Worm (Caenorhabditis elegans) whole organism, L4 larva: ENCODE data around the gene cox-10.

ENCODE experiments used
- ces-1 ChIP-seq: fragments of 150-350 bp; sonication (generic microtip); optimal IDR thresholded peaks from 4 replicates; lab custom pipeline; 2014; ENCODE audit warnings: missing biosample characterization, missing genetic modification reagents, missing genetic modification characterization
- nhr-76 ChIP-seq: fragments of 150-350 bp; optimal IDR thresholded peaks from 2 replicates; lab custom pipeline; 2014; ENCODE audit warnings: missing biosample characterization, missing genetic modification characterization
- pqm-1 ChIP-seq: sonication (generic microtip); optimal IDR thresholded peaks from 2 replicates; lab custom pipeline; 2017; ENCODE audit warnings: missing biosample characterization, missing genetic modification characterization
- snpc-4 ChIP-seq: fragments of 150-350 bp; optimal IDR thresholded peaks from 2 replicates; lab custom pipeline; 2014; ENCODE audit warnings: missing biosample characterization, missing genetic modification characterization
- zip-11 ChIP-seq: fragments of 200-800 bp; sonication (Bioruptor generic); IDR thresholded peaks from 2 replicates; pipeline ENCODE4 v1.3.6; 2022; ENCODE audit warnings: missing genetic modification characterization, missing compliant biosample characterization
- ztf-7 ChIP-seq: fragments of 150-350 bp; optimal IDR thresholded peaks from 2 replicates; lab custom pipeline; 2014; ENCODE audit warnings: missing biosample characterization, missing genetic modification characterization

- no peak for TF ChIP-seq zip-11 (GFP tag; lab: Robert Waterston, UW)
- TF ChIP-seq pqm-1 (tag; lab: Kevin White, UChicago), result no peak
- TF ChIP-seq snpc-4 (tag; lab: Kevin White, UChicago), result no peak
- no peak for TF ChIP-seq ces-1 (GFP tag; lab: Kevin White, UChicago)
- no peak for TF ChIP-seq ztf-7 (tag; lab: Kevin White, UChicago)
- no peak for TF ChIP-seq nhr-76 (tag; lab: Kevin White, UChicago)
Observed at ce11 chrII:12670877-12671864, 8.6 kb upstream of the cox-10 start.
